Fruit fly (Drosophila melanogaster) whole organism, prepupa: Measurements from ENCODE around the gene fd96Cb.

Experiments
- CG10631 ChIP-seq: fragments of 200-800 bp; sonication (Bioruptor generic); optimal IDR thresholded peaks from 2 replicates; lab custom pipeline; 2016; ENCODE audit warnings: missing biosample characterization, missing genetic modification characterization
- CG11294 ChIP-seq: fragments of 200-800 bp; sonication (Bioruptor generic); IDR thresholded peaks from 2 replicates; pipeline ENCODE4 v1.3.6; 2022; ENCODE audit warnings: missing biosample characterization, missing genetic modification characterization
- CG1621 ChIP-seq: fragments of 200-800 bp; sonication (Bioruptor generic); optimal IDR thresholded peaks from 3 replicates; lab custom pipeline; 2018; ENCODE audit warnings: missing biosample characterization, mild to moderate bottlenecking, missing genetic modification characterization
- CG3032 ChIP-seq: fragments of 200-800 bp; optimal IDR thresholded peaks from 2 replicates; lab custom pipeline; 2019; ENCODE audit warnings: missing biosample characterization, mild to moderate bottlenecking, missing genetic modification characterization, moderate library complexity
- CG31627 ChIP-seq: fragments of 200-800 bp; sonication (Bioruptor generic); optimal IDR thresholded peaks from 3 replicates; lab custom pipeline; 2016; ENCODE audit warnings: missing biosample characterization, missing genetic modification characterization
- CG32006 ChIP-seq: fragments of 200-800 bp; sonication (Bioruptor generic); optimal IDR thresholded peaks from 3 replicates; lab custom pipeline; 2017; ENCODE audit warnings: missing biosample characterization, mild to moderate bottlenecking, missing genetic modification characterization
- CG3919 ChIP-seq: fragments of 200-800 bp; sonication (Bioruptor generic); optimal IDR thresholded peaks from 3 replicates; lab custom pipeline; 2016; ENCODE audit warnings: missing biosample characterization, missing genetic modification characterization
- CG6163 ChIP-seq: fragments of 200-800 bp; sonication (Bioruptor generic); IDR thresholded peaks from 3 replicates; pipeline ENCODE4 v1.3.6; 2022; ENCODE audit warnings: missing biosample characterization, missing genetic modification characterization
- CG6276 ChIP-seq: fragments of 200-800 bp; sonication (Bioruptor generic); optimal IDR thresholded peaks from 2 replicates; lab custom pipeline; 2017; ENCODE audit warnings: missing biosample characterization, mild to moderate bottlenecking, missing genetic modification characterization
- CG6792 ChIP-seq: fragments of 200-800 bp; sonication (Bioruptor generic); optimal IDR thresholded peaks from 3 replicates; lab custom pipeline; 2016; ENCODE audit warnings: missing biosample characterization, missing genetic modification characterization
- CG6808 ChIP-seq: fragments of 200-800 bp; sonication (Bioruptor generic); optimal IDR thresholded peaks from 3 replicates; lab custom pipeline; 2017; ENCODE audit warnings: missing biosample characterization, missing genetic modification characterization, mild to moderate bottlenecking, moderate library complexity, missing genetic modification reagents
- CG7368 ChIP-seq: fragments of 200-800 bp; sonication (Bioruptor generic); optimal IDR thresholded peaks from 3 replicates; lab custom pipeline; 2016; ENCODE audit warnings: missing biosample characterization, missing genetic modification characterization
- Eip75B ChIP-seq: fragments of 200-800 bp; sonication (Bioruptor generic); optimal IDR thresholded peaks from 3 replicates; lab custom pipeline; 2016; ENCODE audit warnings: missing biosample characterization, missing genetic modification characterization
- Eip78C ChIP-seq: fragments of 200-800 bp; sonication (Bioruptor generic); peaks from one replicate; lab custom pipeline; 2016; ENCODE audit warnings: missing biosample characterization, missing genetic modification characterization
- Eip93F ChIP-seq: fragments of 200-800 bp; sonication (Bioruptor generic); optimal IDR thresholded peaks from 2 replicates; lab custom pipeline; 2016; ENCODE audit warnings: missing biosample characterization, mild to moderate bottlenecking, missing genetic modification characterization
- Hr38 ChIP-seq: sonication (Bioruptor generic); optimal IDR thresholded peaks from 2 replicates; lab custom pipeline; 2016; ENCODE audit warnings: missing biosample characterization, missing genetic modification characterization
- Hr39 ChIP-seq: fragments of 200-800 bp; sonication (Bioruptor generic); optimal IDR thresholded peaks from 2 replicates; lab custom pipeline; 2016; ENCODE audit warnings: missing biosample characterization, missing genetic modification characterization
- Hr4 ChIP-seq: fragments of 200-800 bp; sonication (Bioruptor generic); optimal IDR thresholded peaks from 3 replicates; lab custom pipeline; 2016; ENCODE audit warnings: missing biosample characterization, missing genetic modification characterization
- Met ChIP-seq: fragments of 200-800 bp; sonication (Bioruptor generic); optimal IDR thresholded peaks from 3 replicates; lab custom pipeline; 2016; ENCODE audit warnings: missing biosample characterization, missing genetic modification characterization
- Sox14 ChIP-seq: fragments of 200-800 bp; sonication (Bioruptor generic); optimal IDR thresholded peaks from 3 replicates; lab custom pipeline; 2016; ENCODE audit warnings: missing biosample characterization, missing genetic modification characterization
- acj6 ChIP-seq: fragments of 200-800 bp; sonication (Bioruptor generic); optimal IDR thresholded peaks from 3 replicates; lab custom pipeline; 2016; ENCODE audit warnings: missing biosample characterization, missing genetic modification characterization
- dac ChIP-seq: fragments of 200-800 bp; sonication (Bioruptor generic); optimal IDR thresholded peaks from 2 replicates; lab custom pipeline; 2017; ENCODE audit warnings: missing biosample characterization, mild to moderate bottlenecking, missing genetic modification characterization
- eg ChIP-seq: fragments of 200-800 bp; sonication (Bioruptor generic); IDR thresholded peaks from 3 replicates; pipeline ENCODE4 v1.3.6; 2022; ENCODE audit warnings: missing biosample characterization, missing genetic modification characterization
- esn ChIP-seq: fragments of 200-800 bp; sonication (Bioruptor generic); optimal IDR thresholded peaks from 2 replicates; lab custom pipeline; 2016; ENCODE audit warnings: missing biosample characterization, mild to moderate bottlenecking, missing genetic modification characterization, moderate library complexity
- fd59A ChIP-seq: fragments of 200-800 bp; sonication (Bioruptor generic); optimal IDR thresholded peaks from 2 replicates; lab custom pipeline; 2017; ENCODE audit warnings: missing biosample characterization, mild to moderate bottlenecking, missing genetic modification characterization, missing genetic modification reagents
- fd85E ChIP-seq: fragments of 200-800 bp; sonication (Bioruptor generic); optimal IDR thresholded peaks from 3 replicates; lab custom pipeline; 2016; ENCODE audit warnings: missing biosample characterization, missing genetic modification characterization
- fkh ChIP-seq: fragments of 200-800 bp; sonication (Bioruptor generic); optimal IDR thresholded peaks from 3 replicates; lab custom pipeline; 2017; ENCODE audit warnings: missing biosample characterization, mild to moderate bottlenecking, missing genetic modification characterization, moderate library complexity
- lz ChIP-seq: fragments of 200-800 bp; sonication (Bioruptor generic); optimal IDR thresholded peaks from 3 replicates; lab custom pipeline; 2016; ENCODE audit warnings: missing biosample characterization, missing genetic modification characterization
- ss ChIP-seq, 2 experiments: fragments of 200-800 bp; sonication (Bioruptor generic); optimal IDR thresholded peaks; 2 replicates in 1 of 2; 3 replicates in 1 of 2; lab custom pipeline; 2017 to 2018; ENCODE audit warnings: mild to moderate bottlenecking in 2 of 2, missing biosample characterization in 2 of 2, missing genetic modification characterization in 2 of 2, moderate library complexity in 1 of 2
- svp ChIP-seq: fragments of 200-800 bp; sonication (Bioruptor generic); peaks from one replicate; lab custom pipeline; 2016; ENCODE audit warnings: missing biosample characterization, missing genetic modification characterization

fd96Cb gene

DNA sequence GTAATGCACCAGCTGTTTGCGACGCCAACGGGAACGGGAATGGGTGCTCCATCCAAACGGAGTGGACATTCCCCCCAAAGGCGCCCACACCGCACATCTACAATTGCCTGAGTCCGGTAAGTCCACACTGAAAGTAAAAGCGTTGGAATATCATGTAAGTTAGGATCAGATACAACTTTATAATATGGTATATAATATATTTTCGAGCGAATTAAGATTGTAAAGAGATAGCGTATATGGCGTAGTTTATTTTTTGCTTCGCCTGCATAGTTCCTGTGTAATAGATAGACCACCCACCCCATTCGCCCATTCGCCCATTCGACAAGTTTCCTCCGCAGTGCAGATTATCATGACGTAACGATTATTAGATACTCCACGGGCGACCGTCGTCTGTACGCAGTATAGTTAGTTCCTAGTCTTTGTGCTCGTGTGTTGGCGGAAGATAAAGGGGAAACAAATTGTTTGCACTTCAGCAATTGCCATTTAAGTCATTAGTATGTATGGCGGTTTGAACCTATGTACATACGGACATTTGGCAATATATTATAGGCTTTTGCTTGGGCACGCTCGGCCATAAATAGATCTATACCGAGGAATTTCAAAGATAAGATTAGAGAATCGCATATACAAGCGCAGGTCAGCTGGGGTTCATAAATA, 43.2 kb upstream of the fd96Cb start (continued):
- TF ChIP-seq CG6163 (GFP tag; lab: Robert Waterston, UW) (peak; percentile 68; the same call in 2 of the 3 replicates), CG6792 (GFP tag; lab: Kevin White, UChicago) (no peak), CG1621 (tag; lab: Kevin White, UChicago) (no peak), CG10631 (peak; percentile 24), CG6808 (GFP tag; lab: Kevin White, UChicago) (no peak), CG32006 (GFP tag; lab: Kevin White, UChicago) (no peak), ss (GFP tag; optimal IDR thresholded peaks at IDR 0.05; lab: Kevin White, UChicago) (no peak), Met (GFP tag; lab: Kevin White, UChicago) (no peak), Hr39 (no peak), Eip75B (GFP tag; lab: Kevin White, UChicago) (no peak), fd85E (GFP tag; lab: Kevin White, UChicago) (no peak)

dm6 chr3R:25054451-25055188, 40.2 kb upstream of the fd96Cb start, which contains the start of gene CG31109:
Gene CG31109 (minus strand): TSS chr3R:25054653.
- TF ChIP-seq esn (GFP tag; lab: Kevin White, UChicago) (peak; percentile 32), lz (GFP tag; lab: Kevin White, UChicago) (peak; percentile 12), CG7368 (GFP tag; lab: Kevin White, UChicago) (no peak), Eip93F (GFP tag; lab: Kevin White, UChicago) (peak; percentile 18), fkh (GFP tag; lab: Kevin White, UChicago) (peak; percentile 85), Eip78C (GFP tag; lab: Kevin White, UChicago) (peak; percentile 59), Hr4 (GFP tag; lab: Kevin White, UChicago) (peak; percentile 8), CG6792 (GFP tag; lab: Kevin White, UChicago) (no peak), CG31627 (GFP tag; lab: Kevin White, UChicago) (peak; percentile 12)
- TF ChIP-seq, all 60 proteins: peak for 7

DNA sequence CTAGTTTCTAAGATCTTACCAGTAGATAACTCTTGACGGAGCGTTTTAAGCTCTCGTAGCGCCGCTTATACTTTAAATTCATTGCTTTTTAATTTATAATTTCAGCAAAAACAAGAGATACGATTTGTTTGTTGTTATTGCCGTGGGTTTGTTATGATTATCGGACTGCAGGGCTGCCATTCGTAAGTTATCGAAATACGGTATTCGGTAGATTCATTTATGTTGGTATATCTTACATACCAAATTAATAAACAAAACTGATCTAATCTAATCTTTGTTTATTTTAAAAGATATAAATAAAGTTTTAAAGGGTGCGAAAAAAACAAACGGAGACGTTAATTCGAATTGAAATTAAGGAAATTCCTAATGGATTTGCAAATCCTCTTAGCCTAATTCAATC, 38.8 kb upstream of the fd96Cb start, which contains the start of the genes CG31111 and stac:
TSS of gene CG31111 (minus strand) at position 162 of the 400 bp plus-strand sequence.
TSS of gene stac (plus strand) at position 271 of the 400 bp plus-strand sequence.
- TF ChIP-seq Sox14 (GFP tag; lab: Kevin White, UChicago) (no peak), esn (GFP tag; lab: Kevin White, UChicago) (no peak), CG6163 (GFP tag; lab: Robert Waterston, UW) (no peak), acj6 (GFP tag; lab: Kevin White, UChicago) (no peak), fkh (GFP tag; lab: Kevin White, UChicago) (peak; percentile 82), svp (GFP tag; lab: Kevin White, UChicago) (no peak), Eip78C (GFP tag; lab: Kevin White, UChicago) (no peak), Eip93F (GFP tag; lab: Kevin White, UChicago) (peak; percentile 18), CG31627 (GFP tag; lab: Kevin White, UChicago) (no peak), CG11294 (no peak)

- TF ChIP-seq CG6163 (GFP tag; lab: Robert Waterston, UW) (no peak), fd59A (no peak), dac (no peak), Hr38 (GFP tag; lab: Kevin White, UChicago) (no peak)
These were observed 38.2 kb upstream of the fd96Cb start for dm6 chr3R:25056488-25057157.

DNA sequence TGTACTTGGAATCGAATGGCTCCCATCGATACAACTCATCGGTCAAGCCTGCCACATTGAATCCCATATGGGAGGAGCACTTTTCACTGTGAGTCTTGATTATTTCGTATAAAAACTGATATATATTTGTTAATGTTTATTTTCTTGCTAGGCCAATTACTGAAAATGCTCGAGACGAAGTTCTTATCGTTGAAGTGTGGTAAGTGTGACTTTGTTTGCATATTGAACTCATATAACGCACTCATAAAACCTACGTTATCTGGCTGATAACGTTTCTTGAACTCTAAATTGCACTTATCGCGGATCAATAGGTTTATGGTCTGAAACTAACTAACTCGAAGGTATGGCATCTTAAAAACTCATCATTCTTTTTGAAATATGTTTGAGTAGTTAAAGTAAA, 34.4 kb upstream of the fd96Cb start:
- no peak for TF ChIP-seq eg
- no peak for TF ChIP-seq CG3919 (GFP tag; lab: Kevin White, UChicago)
- TF ChIP-seq CG6276, result no peak
- no peak for TF ChIP-seq Eip93F (GFP tag; lab: Kevin White, UChicago)
- no peak for TF ChIP-seq CG3032 (tag; lab: Kevin White, UChicago)
- no peak for TF ChIP-seq lz (GFP tag; lab: Kevin White, UChicago)
- no peak for TF ChIP-seq Eip78C (GFP tag; lab: Kevin White, UChicago)
